Worm (Caenorhabditis elegans): Measurements from ENCODE around the gene glf-1.

DNA sequence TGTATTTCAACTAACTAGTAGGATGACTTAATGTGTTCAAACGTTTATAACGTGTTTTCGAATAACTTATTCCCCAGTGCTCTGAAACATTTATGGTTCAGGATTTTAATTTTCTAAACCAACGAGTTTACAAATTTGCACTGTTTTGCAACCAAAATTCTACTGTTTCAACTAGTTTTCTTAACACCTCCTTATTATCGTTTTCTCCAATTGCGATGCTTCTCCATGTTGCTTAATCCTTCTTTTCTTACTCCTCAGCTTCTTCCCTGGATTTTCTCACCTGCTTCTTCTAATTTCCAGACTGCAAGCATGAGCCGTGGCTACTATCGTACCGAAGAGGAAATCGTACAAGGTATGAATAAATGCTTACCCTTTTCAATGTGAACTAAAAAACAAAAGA, 44.7 kb downstream of the glf-1 start, which contains the start of gene lin-33:
- TF ChIP-seq nhr-28 (tag; optimal IDR thresholded peaks at IDR 0.05) (no peak), unc-62 (GFP tag; optimal IDR thresholded peaks at IDR 0.05 in 1 of 2) (no peak), unc-62 (tag; optimal IDR thresholded peaks at IDR 0.05) (no peak), php-3 (GFP tag; IDR thresholded peaks at IDR 0.05) (no peak), skn-1 (tag; optimal IDR thresholded peaks at IDR 0.05) (no peak), mdl-1 (tag; optimal IDR thresholded peaks at IDR 0.05) (no peak), Y5F2A.4 (GFP tag; optimal IDR thresholded peaks at IDR 0.05) (no peak), spr-1 (tag; optimal IDR thresholded peaks at IDR 0.05) (no peak), ama-1 (optimal IDR thresholded peaks at IDR 0.05) (no peak), zag-1 (tag; optimal IDR thresholded peaks at IDR 0.05) (no peak), pha-4 (GFP tag; IDR thresholded peaks at IDR 0.05) (no peak), pha-4 (tag; optimal IDR thresholded peaks at IDR 0.05) (no peak)

All from whole organism, L4 larva.